Worm (Caenorhabditis elegans) whole organism, midembryonic: ENCODE measurements around the gene lin-54.

Experiments
- T22C8.4 ChIP-seq: fragments of 200-800 bp; sonication (Bioruptor generic); IDR thresholded peaks from 2 replicates; pipeline ENCODE4 v1.3.6; 2022; ENCODE audit warnings: missing genetic modification characterization, missing compliant biosample characterization
- flt-1 ChIP-seq: fragments of 200-800 bp; sonication (Bioruptor generic); IDR thresholded peaks from 2 replicates; pipeline ENCODE4 v1.3.6; 2022; ENCODE audit warnings: missing genetic modification characterization, missing compliant biosample characterization
- klf-2 ChIP-seq: fragments of 200-800 bp; sonication (Bioruptor generic); conservative IDR thresholded peaks from 2 replicates; pipeline ENCODE4 v1.3.6; 2022; ENCODE audit warnings: missing genetic modification reagents, missing genetic modification characterization, missing compliant biosample characterization
- med-1 ChIP-seq: sonication (generic microtip); optimal IDR thresholded peaks from 2 replicates; lab custom pipeline; 2017; ENCODE audit warnings: missing genetic modification characterization, mild to moderate bottlenecking, missing compliant biosample characterization, antibody characterized with exemption, missing genetic modification reagents; ENCODE audit not compliant: insufficient read depth
- ref-1 ChIP-seq: fragments of 200-800 bp; sonication (Bioruptor generic); conservative IDR thresholded peaks from 2 replicates; pipeline ENCODE4 v1.3.6; 2022; ENCODE audit warnings: missing genetic modification reagents, missing genetic modification characterization, missing compliant biosample characterization
- tab-1 ChIP-seq: fragments of 200-800 bp; sonication (Bioruptor generic); IDR thresholded peaks from 2 replicates; pipeline ENCODE4 v1.3.6; 2022; ENCODE audit warnings: missing genetic modification characterization, missing compliant biosample characterization
- ztf-23 ChIP-seq: fragments of 200-800 bp; sonication (Bioruptor generic); IDR thresholded peaks from 2 replicates; pipeline ENCODE4 v1.3.6; 2022; ENCODE audit warnings: missing genetic modification reagents, missing genetic modification characterization, missing compliant biosample characterization

DNA sequence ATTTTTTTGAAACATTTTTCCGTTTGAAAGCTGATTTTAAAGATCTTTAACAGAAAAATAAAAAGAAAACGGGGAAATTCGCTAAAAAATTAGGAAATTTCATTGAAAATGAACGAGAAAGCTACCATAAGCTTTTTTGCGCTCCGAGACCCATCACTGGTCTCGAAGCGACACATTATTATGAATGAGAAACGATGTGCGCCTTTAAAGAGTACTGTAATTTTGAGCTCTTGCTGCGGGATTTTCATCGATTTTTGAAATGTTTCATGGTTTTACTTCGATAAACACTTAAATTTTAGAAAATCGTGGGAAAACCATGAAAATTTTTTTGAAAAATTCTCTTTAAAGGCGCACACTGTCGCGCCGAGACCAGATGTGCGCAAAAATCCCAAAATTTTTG is 49.4 kb downstream of the lin-54 start:
- no peak for TF ChIP-seq flt-1
- no peak for TF ChIP-seq tab-1
- no peak for TF ChIP-seq T22C8.4 (GFP tag; lab: Robert Waterston, UW)
- TF ChIP-seq ref-1 (GFP tag; lab: Robert Waterston, UW), result no peak
- TF ChIP-seq ztf-23 (GFP tag; lab: Robert Waterston, UW), result no peak
- TF ChIP-seq med-1, result no peak
- no peak for TF ChIP-seq klf-2 (GFP tag; lab: Robert Waterston, UW)
